In the genomic region with DNA sequence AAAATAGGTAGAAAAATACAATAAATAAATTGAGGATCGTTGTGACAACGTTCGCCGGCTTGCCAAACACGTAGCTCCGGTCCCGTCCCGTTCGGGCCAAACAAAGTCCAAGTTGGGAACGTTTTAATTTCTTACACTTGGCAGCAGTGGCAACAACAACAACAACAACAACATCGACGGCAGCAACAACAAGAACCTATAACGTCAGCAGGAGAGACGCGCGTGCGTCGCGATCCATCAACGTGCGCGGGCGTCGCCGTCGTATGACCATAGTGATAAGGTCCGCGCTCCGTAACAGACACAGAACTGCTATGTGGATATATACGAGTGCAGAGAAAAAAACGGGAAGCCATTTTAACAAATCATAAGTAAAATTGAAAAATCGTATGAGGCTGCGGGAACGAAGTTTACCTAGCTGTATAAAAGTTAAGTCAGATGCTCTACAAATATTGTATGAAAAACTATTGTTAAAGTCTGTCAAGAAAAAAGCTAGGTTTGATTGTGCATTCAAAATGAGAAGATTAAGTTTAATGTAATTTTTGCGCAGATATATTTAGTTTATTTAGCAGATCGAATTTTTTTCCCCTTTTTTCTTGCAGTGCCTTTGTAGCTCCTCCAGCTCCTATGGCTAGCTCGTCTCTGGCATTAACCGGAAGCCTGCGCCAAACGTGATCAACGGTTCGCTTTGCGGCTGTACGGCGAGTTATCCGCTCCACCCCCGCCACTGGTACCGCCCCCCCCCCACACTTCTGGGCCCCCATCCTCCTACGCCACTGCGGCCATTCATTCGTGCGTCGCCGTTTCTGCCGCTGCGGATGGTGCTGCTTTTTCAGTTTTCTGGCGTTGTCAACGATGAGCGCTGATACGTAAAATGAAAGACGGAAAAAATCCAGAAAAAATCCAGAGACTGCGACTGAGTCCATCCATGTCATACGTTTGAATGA, we compare ENCODE assay signal across 2 fruit fly cellular contexts.
TF ChIP-seq lines count a peak whose summit lies in the region.

No protein-coding gene starts in this region.

TF ChIP-seq in whole organism, embryonic, 481 proteins besides CTCF, POLR2A, EP300 and RAD21 (continued from another document and continues in another):
- TF ChIP-seq zen2 (GFP tag; IDR thresholded peaks at IDR 0.05; lab: Robert Waterston, UW; ENCODE audit: partially characterized antibody) (no peak), usp (GFP tag; optimal IDR thresholded peaks at IDR 0.05; lab: Kevin White, UChicago) (no peak), CG10267 (tag; optimal IDR thresholded peaks at IDR 0.05; lab: Kevin White, UChicago) (peak; percentile 48), pan (optimal IDR thresholded peaks at IDR 0.05; lab: Kevin White, UChicago) (no peak), pan (GFP tag; optimal IDR thresholded peaks at IDR 0.05 in 1 of 2, IDR thresholded peaks at IDR 0.05 in 1 of 2) (no peak), chn (GFP tag; optimal IDR thresholded peaks at IDR 0.05; lab: Kevin White, UChicago) (no peak), al (GFP tag; IDR thresholded peaks at IDR 0.05; lab: Robert Waterston, UW) (no peak), CG1832 (GFP tag; optimal IDR thresholded peaks at IDR 0.05; lab: Kevin White, UChicago) (no peak), ranshi (GFP tag; IDR thresholded peaks at IDR 0.05; lab: Robert Waterston, UW) (no peak), Fer2 (tag; optimal IDR thresholded peaks at IDR 0.05; lab: Kevin White, UChicago) (no peak), tgo (GFP tag; IDR thresholded peaks at IDR 0.05; lab: Robert Waterston, UW) (no peak), Hand (GFP tag; optimal IDR thresholded peaks at IDR 0.05; lab: Kevin White, UChicago) (no peak), CG10321 (GFP tag; IDR thresholded peaks at IDR 0.05; lab: Robert Waterston, UW) (no peak), BEAF-32 (GFP tag; optimal IDR thresholded peaks at IDR 0.05; lab: Kevin White, UChicago) (no peak), CG10979 (tag; optimal IDR thresholded peaks at IDR 0.05; lab: Kevin White, UChicago) (peak; percentile 69), CG13287 (GFP tag; IDR thresholded peaks at IDR 0.05; lab: Robert Waterston, UW; ENCODE audit: partially characterized antibody) (no peak), CG5180 (GFP tag; optimal IDR thresholded peaks at IDR 0.05; lab: Kevin White, UChicago) (no peak), CG17361 (GFP tag; IDR thresholded peaks at IDR 0.05; lab: Robert Waterston, UW) (peak; percentile 70), Med (GFP tag; lab: Kevin White, UChicago) (peak; percentile 34), CG12104 (GFP tag; optimal IDR thresholded peaks at IDR 0.05; lab: Kevin White, UChicago) (no peak), CG11696 (GFP tag; IDR thresholded peaks at IDR 0.05; lab: Robert Waterston, UW) (no peak), sens-2 (GFP tag; IDR thresholded peaks at IDR 0.05; lab: Robert Waterston, UW) (no peak), E2f2 (GFP tag; IDR thresholded peaks at IDR 0.05; lab: Robert Waterston, UW) (no peak), CG33213 (GFP tag; optimal IDR thresholded peaks at IDR 0.05; lab: Kevin White, UChicago) (no peak), ttk (GFP tag; IDR thresholded peaks at IDR 0.05; lab: Robert Waterston, UW) (no peak), prd (optimal IDR thresholded peaks at IDR 0.05; lab: Kevin White, UChicago) (no peak), prd (GFP tag; IDR thresholded peaks at IDR 0.05; lab: Robert Waterston, UW) (0 out of 3 replicates have a peak, but pooled peaks have one; percentile 19), cas (GFP tag; IDR thresholded peaks at IDR 0.05; lab: Robert Waterston, UW) (no peak), CG18619 (GFP tag; optimal IDR thresholded peaks at IDR 0.05; lab: Kevin White, UChicago) (no peak), sob (GFP tag; IDR thresholded peaks at IDR 0.05; lab: Robert Waterston, UW) (no peak), fd96Cb (tag; optimal IDR thresholded peaks at IDR 0.05; lab: Kevin White, UChicago) (peak; percentile 33), dan (GFP tag; IDR thresholded peaks at IDR 0.05; lab: Robert Waterston, UW) (no peak), CG6689 (GFP tag; IDR thresholded peaks at IDR 0.05; lab: Robert Waterston, UW) (peak; percentile 50), CG9876 (GFP tag; optimal IDR thresholded peaks at IDR 0.05; lab: Kevin White, UChicago) (no peak), CG30431 (GFP tag; optimal IDR thresholded peaks at IDR 0.05; lab: Kevin White, UChicago) (no peak), NC2α (GFP tag; optimal IDR thresholded peaks at IDR 0.05; lab: Kevin White, UChicago) (no peak), CG18262 (tag; optimal IDR thresholded peaks at IDR 0.05; lab: Kevin White, UChicago) (peak; percentile 65), Camta (GFP tag; optimal IDR thresholded peaks at IDR 0.05; lab: Kevin White, UChicago) (no peak), nom (GFP tag; optimal IDR thresholded peaks at IDR 0.05; lab: Kevin White, UChicago) (no peak), CG10274 (GFP tag; optimal IDR thresholded peaks at IDR 0.05; lab: Kevin White, UChicago) (no peak), Dref (GFP tag; IDR thresholded peaks at IDR 0.05; lab: Robert Waterston, UW) (no peak), bab2 (GFP tag; optimal IDR thresholded peaks at IDR 0.05; lab: Kevin White, UChicago) (no peak), CG2116 (GFP tag; optimal IDR thresholded peaks at IDR 0.05; lab: Kevin White, UChicago) (no peak), CG9215 (GFP tag; IDR thresholded peaks at IDR 0.05; lab: Robert Waterston, UW) (0 out of 2 replicates have a peak, but pooled peaks have one; percentile 16), chif (GFP tag; optimal IDR thresholded peaks at IDR 0.05; lab: Kevin White, UChicago) (no peak), Myb (GFP tag; optimal IDR thresholded peaks at IDR 0.05; lab: Kevin White, UChicago) (no peak), CG13624 (GFP tag; optimal IDR thresholded peaks at IDR 0.05; lab: Kevin White, UChicago) (no peak), Lim3 (GFP tag; IDR thresholded peaks at IDR 0.05; lab: Robert Waterston, UW) (no peak), trh (GFP tag; optimal IDR thresholded peaks at IDR 0.05; lab: Kevin White, UChicago) (no peak), Optix (GFP tag; IDR thresholded peaks at IDR 0.05; lab: Robert Waterston, UW) (no peak), CG2199 (GFP tag; IDR thresholded peaks at IDR 0.05; lab: Robert Waterston, UW) (no peak), Sox102F (GFP tag; optimal IDR thresholded peaks at IDR 0.05; lab: Kevin White, UChicago) (no peak), CkIIα-i1 (GFP tag; IDR thresholded peaks at IDR 0.05; lab: Robert Waterston, UW) (no peak), CG8359 (GFP tag; optimal IDR thresholded peaks at IDR 0.05; lab: Kevin White, UChicago; ENCODE audit: borderline replicate concordance) (peak; percentile 22), sisA (GFP tag; IDR thresholded peaks at IDR 0.05; lab: Robert Waterston, UW) (peak; percentile 44; the same call in 1 of the 2 replicates), Side (GFP tag; optimal IDR thresholded peaks at IDR 0.05; lab: Kevin White, UChicago) (peak; percentile 6), chinmo (GFP tag; IDR thresholded peaks at IDR 0.05; lab: Robert Waterston, UW; ENCODE audit: partially characterized antibody) (0 out of 4 replicates have a peak, but pooled peaks have one; percentile 23), CG13775 (GFP tag; optimal IDR thresholded peaks at IDR 0.05; lab: Kevin White, UChicago) (peak; percentile 13), CG9437 (GFP tag; optimal IDR thresholded peaks at IDR 0.05; lab: Kevin White, UChicago) (no peak), her (GFP tag; optimal IDR thresholded peaks at IDR 0.05; lab: Kevin White, UChicago) (no peak), CG6765 (GFP tag; optimal IDR thresholded peaks at IDR 0.05; lab: Kevin White, UChicago) (no peak), CG34376 (GFP tag; optimal IDR thresholded peaks at IDR 0.05; lab: Kevin White, UChicago) (no peak)

TF ChIP-seq in whole organism, prepupa, 60 proteins besides CTCF, POLR2A, EP300 and RAD21 (continued from another document):
- no peak for TF ChIP-seq fd85E (GFP tag; optimal IDR thresholded peaks at IDR 0.05; lab: Kevin White, UChicago)
- TF ChIP-seq CG10669 (GFP tag; optimal IDR thresholded peaks at IDR 0.05; lab: Kevin White, UChicago): peak; percentile 58
- TF ChIP-seq CG8119 (GFP tag; IDR thresholded peaks at IDR 0.05; lab: Robert Waterston, UW): peak; percentile 34; the same call in 1 of the 3 replicates
- TF ChIP-seq ss (GFP tag; optimal IDR thresholded peaks at IDR 0.05; lab: Kevin White, UChicago): peak in 1 of 2 experiments; percentile 23
- peak; percentile 34 for TF ChIP-seq cyc (GFP tag; optimal IDR thresholded peaks at IDR 0.05; lab: Kevin White, UChicago)
- TF ChIP-seq esn (GFP tag; optimal IDR thresholded peaks at IDR 0.05; lab: Kevin White, UChicago): no peak
- TF ChIP-seq CG11762 (GFP tag; optimal IDR thresholded peaks at IDR 0.05; lab: Kevin White, UChicago; ENCODE audit: insufficient read depth): peak; percentile 16
- peak; percentile 62 for TF ChIP-seq Eip78C (GFP tag; lab: Kevin White, UChicago)
- TF ChIP-seq Gug (GFP tag; IDR thresholded peaks at IDR 0.05; lab: Robert Waterston, UW): no peak
- TF ChIP-seq svp (GFP tag; lab: Kevin White, UChicago): peak; percentile 59
- peak; percentile 10 for TF ChIP-seq CG10631 (GFP tag; optimal IDR thresholded peaks at IDR 0.05; lab: Kevin White, UChicago)
- peak; percentile 42 for TF ChIP-seq Ets96B (tag; optimal IDR thresholded peaks at IDR 0.05; lab: Kevin White, UChicago)
- no peak for TF ChIP-seq CG6163 (GFP tag; IDR thresholded peaks at IDR 0.05; lab: Robert Waterston, UW)
- TF ChIP-seq CG3919 (GFP tag; optimal IDR thresholded peaks at IDR 0.05; lab: Kevin White, UChicago): peak; percentile 60
